Fruit fly (Drosophila melanogaster): ENCODE measurements around the gene Bin1.

Gene Bin1

dm6 chr3R:16217368-16217767 is 28.0 kb upstream of the Bin1 start (continued):
- TF ChIP-seq cyc (GFP tag; optimal IDR thresholded peaks at IDR 0.05) (peak; percentile 10), CG6792 (GFP tag; optimal IDR thresholded peaks at IDR 0.05) (peak; percentile 9)

- TF ChIP-seq CG6808 (GFP tag; optimal IDR thresholded peaks at IDR 0.05) (no peak), ss (GFP tag; optimal IDR thresholded peaks at IDR 0.05) (no peak), OdsH (GFP tag; optimal IDR thresholded peaks at IDR 0.05) (no peak), CG6276 (GFP tag; optimal IDR thresholded peaks at IDR 0.05) (no peak), Eip78C (GFP tag) (no peak), Met (GFP tag; optimal IDR thresholded peaks at IDR 0.05) (no peak), CG10631 (GFP tag; optimal IDR thresholded peaks at IDR 0.05) (no peak), spab (GFP tag; optimal IDR thresholded peaks at IDR 0.05) (no peak), dsx (GFP tag; optimal IDR thresholded peaks at IDR 0.05; ENCODE audit: poor library complexity, severe bottlenecking) (no peak), CG11294 (GFP tag; IDR thresholded peaks at IDR 0.05) (no peak), CG7368 (GFP tag; optimal IDR thresholded peaks at IDR 0.05) (no peak), fd85E (GFP tag; optimal IDR thresholded peaks at IDR 0.05) (no peak), CG16779 (tag; optimal IDR thresholded peaks at IDR 0.05) (no peak), Lpt (GFP tag; optimal IDR thresholded peaks at IDR 0.05) (no peak), Blimp-1 (GFP tag; optimal IDR thresholded peaks at IDR 0.05) (no peak), achi (GFP tag; optimal IDR thresholded peaks at IDR 0.05) (no peak), CG8119 (GFP tag; IDR thresholded peaks at IDR 0.05) (no peak), eg (GFP tag; IDR thresholded peaks at IDR 0.05) (no peak), fkh (GFP tag; optimal IDR thresholded peaks at IDR 0.05) (no peak), CG31627 (GFP tag; optimal IDR thresholded peaks at IDR 0.05) (no peak)
Observed at dm6 chr3R:16215319-16215701, 25.9 kb upstream of the Bin1 start.

dm6 chr3R:16214474-16215318 is 25.3 kb upstream of the Bin1 start:
- no peak for TF ChIP-seq ss (GFP tag; optimal IDR thresholded peaks at IDR 0.05)
- peak; percentile 2 for TF ChIP-seq CG31627 (GFP tag; optimal IDR thresholded peaks at IDR 0.05)
- no peak for TF ChIP-seq CG11294 (GFP tag; IDR thresholded peaks at IDR 0.05)
- TF ChIP-seq Eip75B (GFP tag; optimal IDR thresholded peaks at IDR 0.05) = no peak
- TF ChIP-seq CG32006 (GFP tag; optimal IDR thresholded peaks at IDR 0.05) = peak; percentile 59
- peak; percentile 19 for TF ChIP-seq CG6276 (GFP tag; optimal IDR thresholded peaks at IDR 0.05)
- TF ChIP-seq CG15336 (GFP tag; IDR thresholded peaks at IDR 0.05) = no peak
- no peak for TF ChIP-seq fd85E (GFP tag; optimal IDR thresholded peaks at IDR 0.05)
- TF ChIP-seq Hr38 (GFP tag; optimal IDR thresholded peaks at IDR 0.05) = no peak
- no peak for TF ChIP-seq achi (GFP tag; optimal IDR thresholded peaks at IDR 0.05)
- peak; percentile 73 for TF ChIP-seq svp (GFP tag)
- peak; percentile 21 for TF ChIP-seq spab (GFP tag; optimal IDR thresholded peaks at IDR 0.05)
- TF ChIP-seq lz (GFP tag; optimal IDR thresholded peaks at IDR 0.05) = peak; percentile 15
- TF ChIP-seq CG9139 (GFP tag; optimal IDR thresholded peaks at IDR 0.05) = no peak
- TF ChIP-seq CG4318 (GFP tag; optimal IDR thresholded peaks at IDR 0.05) = peak; percentile 32
- TF ChIP-seq topi (GFP tag; optimal IDR thresholded peaks at IDR 0.05) = peak; percentile 31
- no peak for TF ChIP-seq fd59A (GFP tag; optimal IDR thresholded peaks at IDR 0.05)
- peak; percentile 24 for TF ChIP-seq Hr39 (GFP tag; optimal IDR thresholded peaks at IDR 0.05)
- peak; percentile 27 for TF ChIP-seq Ets96B (tag; optimal IDR thresholded peaks at IDR 0.05)
- no peak for TF ChIP-seq CG8632 (GFP tag; optimal IDR thresholded peaks at IDR 0.05)
- TF ChIP-seq CG10669 (GFP tag; optimal IDR thresholded peaks at IDR 0.05) = peak; percentile 23
- peak; percentile 51 for TF ChIP-seq esn (GFP tag; optimal IDR thresholded peaks at IDR 0.05)
- no peak for TF ChIP-seq dac (GFP tag; optimal IDR thresholded peaks at IDR 0.05)
- TF ChIP-seq Eip78C (GFP tag) = peak; percentile 83
- peak; percentile 24 for TF ChIP-seq Met (GFP tag; optimal IDR thresholded peaks at IDR 0.05)
- TF ChIP-seq CG6808 (GFP tag; optimal IDR thresholded peaks at IDR 0.05) = peak; percentile 29
- peak; percentile 5 for TF ChIP-seq Sox14 (GFP tag; optimal IDR thresholded peaks at IDR 0.05)
- no peak for TF ChIP-seq Lpt (GFP tag; optimal IDR thresholded peaks at IDR 0.05)
- TF ChIP-seq CG1621 (tag; optimal IDR thresholded peaks at IDR 0.05) = no peak
- no peak for TF ChIP-seq Ets21C (GFP tag; optimal IDR thresholded peaks at IDR 0.05)
- peak; percentile 31 for TF ChIP-seq Hr4 (GFP tag; optimal IDR thresholded peaks at IDR 0.05)
- no peak for TF ChIP-seq CG11902 (GFP tag; optimal IDR thresholded peaks at IDR 0.05)
- TF ChIP-seq Sox102F (GFP tag; optimal IDR thresholded peaks at IDR 0.05) = peak; percentile 4
- no peak for TF ChIP-seq CG7368 (GFP tag; optimal IDR thresholded peaks at IDR 0.05)
- TF ChIP-seq CG8119 (GFP tag; IDR thresholded peaks at IDR 0.05) = no peak
- no peak for TF ChIP-seq vri (GFP tag; optimal IDR thresholded peaks at IDR 0.05)
- no peak for TF ChIP-seq fkh (GFP tag; optimal IDR thresholded peaks at IDR 0.05)

Data from whole organism, prepupa.